Fruit fly (Drosophila melanogaster): Measurements from ENCODE around the gene CG31093.

- TF ChIP-seq Blimp-1 (GFP tag; optimal IDR thresholded peaks at IDR 0.05) = no peak
- no peak for TF ChIP-seq eg (GFP tag; IDR thresholded peaks at IDR 0.05)
- TF ChIP-seq CG6276 (GFP tag; optimal IDR thresholded peaks at IDR 0.05) = no peak
Measured at dm6 chr3R:25777098-25777497, 13.2 kb downstream of the CG31093 start, which contains the start of gene CG17195.

Data from whole organism, prepupa.